Worm (Caenorhabditis elegans) whole organism, early embryonic: Measurements from ENCODE around the gene srsx-24.

ENCODE experiments used
- B0310.2 ChIP-seq: sonication (generic microtip); optimal IDR thresholded peaks from 2 replicates; lab custom pipeline; 2016; ENCODE audit warnings: mild to moderate bottlenecking, missing genetic modification characterization, missing compliant biosample characterization
- F13C5.2 ChIP-seq: sonication (generic microtip); optimal IDR thresholded peaks from 2 replicates; lab custom pipeline; 2017; ENCODE audit warnings: mild to moderate bottlenecking, missing genetic modification characterization, inconsistent platforms, missing compliant biosample characterization
- aly-1 ChIP-seq: sonication (generic microtip); optimal IDR thresholded peaks from 2 replicates; lab custom pipeline; 2016; ENCODE audit warnings: missing genetic modification characterization, missing compliant biosample characterization
- ama-1 ChIP-seq: fragments of 150-350 bp; optimal IDR thresholded peaks from 2 replicates; lab custom pipeline; 2014
- ceh-13 ChIP-seq: fragments of 200-800 bp; sonication (Bioruptor generic); optimal IDR thresholded peaks from 2 replicates; lab custom pipeline; 2018; ENCODE audit warnings: mild to moderate bottlenecking, missing genetic modification characterization, missing compliant biosample characterization
- ceh-36 ChIP-seq: sonication (generic microtip); optimal IDR thresholded peaks from 2 replicates; lab custom pipeline; 2016; ENCODE audit warnings: missing genetic modification characterization, inconsistent platforms, missing compliant biosample characterization
- ets-7 ChIP-seq: sonication (generic microtip); optimal IDR thresholded peaks from 2 replicates; lab custom pipeline; 2016; ENCODE audit warnings: missing genotype, missing genetic modification characterization, missing compliant biosample characterization
- flt-1 ChIP-seq: fragments of 200-800 bp; sonication (Bioruptor generic); IDR thresholded peaks from 2 replicates; pipeline ENCODE4 v1.3.6; 2022; ENCODE audit warnings: missing genetic modification characterization, missing compliant biosample characterization
- hmbx-1 ChIP-seq: sonication (generic microtip); optimal IDR thresholded peaks from 2 replicates; lab custom pipeline; 2016; ENCODE audit warnings: mild to moderate bottlenecking, missing genetic modification characterization, missing compliant biosample characterization
- hmg-4 ChIP-seq: fragments of 200-800 bp; sonication (Bioruptor generic); optimal IDR thresholded peaks from 2 replicates; lab custom pipeline; 2018; ENCODE audit warnings: mild to moderate bottlenecking, missing genetic modification characterization, missing compliant biosample characterization
- hnd-1 ChIP-seq: sonication (generic microtip); optimal IDR thresholded peaks from 2 replicates; lab custom pipeline; 2016; ENCODE audit warnings: missing genetic modification characterization, missing compliant biosample characterization
- pes-1 ChIP-seq: fragments of 200-800 bp; sonication (Bioruptor generic); IDR thresholded peaks from 2 replicates; pipeline ENCODE4 v1.3.6; 2022; ENCODE audit warnings: missing genetic modification reagents, missing genetic modification characterization, missing compliant biosample characterization
- scrt-1 ChIP-seq: fragments of 200-800 bp; sonication (Bioruptor generic); IDR thresholded peaks from 2 replicates; pipeline ENCODE4 v1.3.6; 2022; ENCODE audit warnings: missing genetic modification characterization, missing compliant biosample characterization
- sea-1 ChIP-seq: fragments of 200-800 bp; sonication (Bioruptor generic); conservative IDR thresholded peaks from 2 replicates; pipeline ENCODE4 v1.3.6; 2022; ENCODE audit warnings: missing genetic modification characterization, missing compliant biosample characterization
- tbx-11 ChIP-seq: fragments of 200-800 bp; sonication (Bioruptor generic); IDR thresholded peaks from 2 replicates; pipeline ENCODE4 v1.3.6; 2022; ENCODE audit warnings: missing genetic modification characterization, missing compliant biosample characterization
- tbx-37 ChIP-seq: fragments of 200-800 bp; sonication (Bioruptor generic); conservative IDR thresholded peaks from 2 replicates; pipeline ENCODE4 v1.3.6; 2022; ENCODE audit warnings: missing genetic modification reagents, missing genetic modification characterization, missing compliant biosample characterization
- tra-4 ChIP-seq: sonication (generic microtip); optimal IDR thresholded peaks from 2 replicates; lab custom pipeline; 2017; ENCODE audit warnings: missing genetic modification characterization, missing compliant biosample characterization

The srsx-24 gene

DNA sequence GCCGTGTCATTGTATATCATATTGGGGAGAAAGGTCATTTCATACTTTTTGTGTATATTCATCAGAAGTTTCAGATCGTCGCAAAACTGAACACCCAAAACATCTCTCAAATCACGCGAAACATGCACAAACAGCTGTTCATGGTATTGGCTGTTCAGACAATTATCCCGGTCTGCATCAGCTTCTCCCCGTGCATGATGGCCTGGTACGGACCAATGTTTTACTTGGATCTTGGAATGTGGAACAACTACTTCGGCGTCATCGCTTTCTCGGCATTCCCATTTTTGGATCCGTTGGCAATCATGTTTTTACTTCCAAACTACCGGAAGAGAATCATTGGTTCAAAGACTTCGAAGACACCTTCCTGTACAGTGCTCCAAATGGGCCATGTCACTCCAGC lies 24.2 kb upstream of the srsx-24 start:
- no peak for TF ChIP-seq flt-1
- no peak for TF ChIP-seq hnd-1 (tag; lab: Kevin White, UChicago)
- TF ChIP-seq ceh-36 (tag; lab: Kevin White, UChicago) = no peak

DNA sequence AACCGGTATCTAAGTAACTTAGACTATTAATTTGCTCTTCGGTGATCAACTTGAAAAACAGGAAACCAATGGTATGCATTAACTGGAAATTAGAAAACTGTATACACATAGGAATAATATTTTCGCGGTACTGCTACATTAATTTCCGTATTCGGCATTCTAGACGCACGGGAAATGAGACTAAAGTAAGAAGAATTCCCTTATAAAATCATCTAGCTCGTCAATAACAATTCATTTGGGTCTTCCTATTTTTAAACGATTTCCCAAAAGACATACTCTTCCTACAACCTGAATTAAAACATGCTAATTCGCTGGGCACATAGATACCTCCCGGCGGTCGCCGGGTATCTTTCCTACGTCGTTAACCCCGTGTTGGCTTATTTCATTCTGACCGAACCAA lies 23.1 kb upstream of the srsx-24 start, which contains the start of gene srj-13:
Gene srj-13, plus strand, starts transcription at position 301 of the 400 bp plus-strand sequence.
- TF ChIP-seq flt-1 (no peak), ets-7 (tag; lab: Kevin White, UChicago) (no peak), pes-1 (GFP tag; lab: Robert Waterston, UW) (no peak), tbx-37 (GFP tag; lab: Robert Waterston, UW) (no peak), tra-4 (tag; lab: Kevin White, UChicago) (no peak), F13C5.2 (tag; lab: Kevin White, UChicago) (no peak), B0310.2 (no peak), hnd-1 (tag; lab: Kevin White, UChicago) (no peak), hmbx-1 (tag; lab: Kevin White, UChicago) (no peak), hmg-4 (no peak), scrt-1 (GFP tag; lab: Robert Waterston, UW) (no peak), aly-1 (no peak), sea-1 (no peak), tbx-11 (GFP tag; lab: Robert Waterston, UW) (no peak), ama-1 (lab: Kevin White, UChicago) (no peak), ceh-36 (tag; lab: Kevin White, UChicago) (no peak), ceh-13 (GFP tag; lab: Kevin White, UChicago) (no peak)

DNA sequence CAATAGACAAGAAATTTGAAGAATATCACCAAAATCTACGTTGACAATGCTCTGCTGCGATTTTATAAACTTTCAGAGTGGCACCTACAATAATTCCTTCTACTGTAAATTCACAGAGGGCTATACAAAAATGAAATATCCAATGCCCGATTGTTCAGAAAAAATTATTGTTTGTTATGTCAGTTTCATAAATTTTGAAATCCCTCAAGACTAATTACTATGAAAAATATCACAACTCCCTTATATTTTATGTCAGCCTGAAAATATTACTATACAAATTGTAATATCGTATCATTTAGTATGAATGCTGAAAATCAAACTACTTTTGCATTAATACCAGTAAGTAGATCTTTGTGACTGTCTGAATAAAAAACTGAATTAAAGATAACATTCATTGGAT lies 21.3 kb upstream of the srsx-24 start, which contains the start of gene srx-60:
Gene srx-60, plus strand, starts transcription at position 301 of the 400 bp plus-strand sequence.
- TF ChIP-seq aly-1 (no peak), hmg-4 (no peak), scrt-1 (GFP tag; lab: Robert Waterston, UW) (no peak)

DNA sequence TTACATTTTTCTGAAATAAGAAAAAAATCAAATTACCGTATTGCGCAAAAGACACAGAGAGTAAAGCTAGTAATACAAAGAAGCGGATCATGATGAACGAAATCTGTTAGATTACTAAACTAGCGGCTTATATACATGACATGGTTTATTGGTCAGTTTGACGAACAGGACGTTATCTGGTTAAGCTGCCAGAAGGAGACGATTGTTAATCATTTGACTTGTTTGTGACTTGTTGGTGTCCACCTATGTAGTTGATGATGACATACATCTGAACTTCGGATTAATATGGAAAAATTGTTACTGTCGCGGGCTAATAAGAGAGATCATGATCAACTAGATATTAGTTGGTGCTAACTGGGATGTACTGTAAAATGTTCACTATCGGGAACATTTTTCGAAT lies 20.8 kb upstream of the srsx-24 start, which contains the start of gene cnc-9:
Gene cnc-9, minus strand, starts transcription at position 101 of the 400 bp plus-strand sequence.
- TF ChIP-seq tra-4 (tag; lab: Kevin White, UChicago) (no peak), sea-1 (no peak), F13C5.2 (tag; lab: Kevin White, UChicago) (no peak), ama-1 (lab: Kevin White, UChicago) (no peak)

DNA sequence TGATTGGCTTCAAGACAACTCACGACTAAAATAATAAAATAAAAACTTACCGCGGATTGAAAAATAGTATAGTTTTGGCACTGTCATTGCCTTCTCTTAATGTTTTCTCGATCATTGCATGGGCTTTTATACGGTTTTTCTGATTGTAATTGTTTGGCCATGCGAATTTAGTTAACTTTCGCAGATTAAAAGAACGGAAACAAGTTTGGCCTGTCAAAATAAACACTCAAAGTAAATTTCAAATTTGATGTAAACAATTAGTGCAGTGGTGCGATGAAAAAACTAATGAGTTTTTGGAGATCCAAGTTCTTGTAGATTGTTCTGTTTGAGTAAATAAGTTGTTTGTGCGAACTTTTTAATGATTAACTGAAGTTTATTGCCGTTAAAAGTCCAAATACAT lies 19.9 kb upstream of the srsx-24 start, which contains the start of gene gst-41:
Gene gst-41, minus strand, starts transcription at position 101 of the 400 bp plus-strand sequence.
- TF ChIP-seq B0310.2 = no peak

DNA sequence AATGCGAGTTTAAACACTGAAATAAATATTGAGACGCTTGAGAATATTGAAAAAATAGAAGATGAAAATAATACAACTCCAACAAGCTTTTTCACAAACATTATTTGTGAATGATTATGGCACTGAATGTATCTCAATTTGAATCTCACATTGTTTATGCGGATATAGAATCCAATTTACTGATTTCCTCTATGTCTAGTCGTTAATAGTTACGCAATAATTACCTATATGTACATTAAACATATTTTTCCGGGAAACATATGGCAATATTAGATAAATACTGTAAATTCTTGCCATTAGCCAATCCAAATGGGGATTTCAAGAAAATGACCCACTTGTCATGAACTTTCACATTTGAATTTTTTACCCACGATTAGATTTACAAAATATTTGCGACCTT lies 16.1 kb upstream of the srsx-24 start, which contains the start of gene srx-9:
Gene srx-9, minus strand, starts transcription at position 101 of the 400 bp plus-strand sequence.
- no peak for TF ChIP-seq aly-1
- TF ChIP-seq pes-1 (GFP tag; lab: Robert Waterston, UW) = no peak
- TF ChIP-seq tbx-37 (GFP tag; lab: Robert Waterston, UW) = no peak
- TF ChIP-seq ets-7 (tag; lab: Kevin White, UChicago) = no peak
- TF ChIP-seq ama-1 (lab: Kevin White, UChicago) = no peak
- no peak for TF ChIP-seq scrt-1 (GFP tag; lab: Robert Waterston, UW)
- no peak for TF ChIP-seq hmbx-1 (tag; lab: Kevin White, UChicago)
- TF ChIP-seq ceh-13 (GFP tag; lab: Kevin White, UChicago) = no peak

DNA sequence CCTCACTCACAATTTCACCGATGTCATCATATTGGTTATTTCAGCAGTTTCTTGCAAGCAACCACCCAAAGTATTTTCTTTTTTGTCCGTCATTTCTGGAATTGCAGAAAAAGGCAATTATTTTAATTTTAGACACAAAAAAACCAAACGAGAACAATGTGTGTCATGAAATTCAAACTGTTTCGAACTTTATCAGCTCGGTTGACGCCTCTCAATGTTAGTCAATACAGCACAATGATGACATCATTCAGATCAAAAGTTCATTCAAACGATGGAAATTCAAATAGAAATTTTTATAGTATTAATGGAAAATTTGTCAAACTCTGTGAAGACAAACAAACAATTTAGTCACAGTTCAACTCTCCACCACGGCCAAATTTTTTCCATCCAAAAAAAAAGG lies 12.6 kb upstream of the srsx-24 start, which contains the start of gene fbxa-105:
Gene fbxa-105, minus strand, starts transcription at position 97 of the 400 bp plus-strand sequence.
- TF ChIP-seq sea-1 = no peak
- TF ChIP-seq B0310.2 = no peak
- no peak for TF ChIP-seq tra-4 (tag; lab: Kevin White, UChicago)
- no peak for TF ChIP-seq aly-1
- no peak for TF ChIP-seq ceh-13 (GFP tag; lab: Kevin White, UChicago)
- TF ChIP-seq pes-1 (GFP tag; lab: Robert Waterston, UW) = no peak
- no peak for TF ChIP-seq flt-1
- TF ChIP-seq tbx-37 (GFP tag; lab: Robert Waterston, UW) = no peak
- no peak for TF ChIP-seq scrt-1 (GFP tag; lab: Robert Waterston, UW)
- TF ChIP-seq hnd-1 (tag; lab: Kevin White, UChicago) = no peak
- no peak for TF ChIP-seq ama-1 (lab: Kevin White, UChicago)
- TF ChIP-seq tbx-11 (GFP tag; lab: Robert Waterston, UW) = no peak

DNA sequence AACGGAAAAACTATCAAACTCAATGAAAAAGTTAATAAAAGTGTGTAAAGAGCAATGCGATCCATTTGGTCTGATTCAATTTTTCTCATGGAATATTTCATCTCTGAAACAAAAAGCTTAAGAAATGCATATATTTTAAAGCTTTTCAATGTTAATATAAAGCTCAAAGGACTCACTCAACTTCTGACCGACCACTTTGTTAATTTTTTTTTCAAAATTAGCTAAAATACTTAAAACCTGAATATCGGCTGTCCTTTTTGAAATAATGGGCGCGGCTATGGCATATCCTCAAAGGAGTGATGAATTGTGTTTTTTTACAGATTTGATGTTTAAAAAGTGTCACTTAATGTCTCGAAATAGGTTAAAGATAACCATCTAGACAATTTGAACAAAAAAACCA lies 10.5 kb upstream of the srsx-24 start, which contains the start of gene C02H6.1:
Gene C02H6.1, minus strand, starts transcription at position 101 of the 400 bp plus-strand sequence.
- TF ChIP-seq hmbx-1 (tag; lab: Kevin White, UChicago) = no peak
- TF ChIP-seq sea-1 = no peak
- TF ChIP-seq tbx-11 (GFP tag; lab: Robert Waterston, UW) = no peak
- no peak for TF ChIP-seq aly-1
- no peak for TF ChIP-seq tbx-37 (GFP tag; lab: Robert Waterston, UW)
- no peak for TF ChIP-seq ets-7 (tag; lab: Kevin White, UChicago)
- no peak for TF ChIP-seq B0310.2
- TF ChIP-seq ama-1 (lab: Kevin White, UChicago) = no peak
- TF ChIP-seq hnd-1 (tag; lab: Kevin White, UChicago) = no peak
- TF ChIP-seq tra-4 (tag; lab: Kevin White, UChicago) = no peak
- no peak for TF ChIP-seq pes-1 (GFP tag; lab: Robert Waterston, UW)
- TF ChIP-seq scrt-1 (GFP tag; lab: Robert Waterston, UW) = no peak
- TF ChIP-seq ceh-13 (GFP tag; lab: Kevin White, UChicago) = no peak
- no peak for TF ChIP-seq hmg-4
- TF ChIP-seq ceh-36 (tag; lab: Kevin White, UChicago) = no peak
- no peak for TF ChIP-seq flt-1
- no peak for TF ChIP-seq F13C5.2 (tag; lab: Kevin White, UChicago)
